Worm (Caenorhabditis elegans): Measurements from ENCODE around the gene chil-22.
"Not testable (repeated sequence)": the region's sequence is repeated elsewhere in the genome, so short reads cannot be mapped to it uniquely, and the experiment has no call there.

chil-22 gene

ce11 chrII:9474367-9475105 lies 8.5 kb upstream of the chil-22 start, which contains the start of the genes chil-25 and chil-26:
Gene chil-25 (minus strand): TSS chrII:9474467.
Gene chil-26 (plus strand): TSS chrII:9475055.
- no peak for TF ChIP-seq unc-62 (GFP tag; optimal IDR thresholded peaks at IDR 0.05)

ce11 chrII:9470027-9470426 lies 4.0 kb upstream of the chil-22 start, which contains the start of gene T19H5.6:
Gene T19H5.6 (minus strand): TSS chrII:9470221.
- no peak for TF ChIP-seq unc-62 (GFP tag; optimal IDR thresholded peaks at IDR 0.05)

- no peak for TF ChIP-seq unc-62 (GFP tag; optimal IDR thresholded peaks at IDR 0.05)
These were observed 2.4 kb upstream of the chil-22 start, which contains the start of gene chil-23 for ce11 chrII:9468414-9468813. Gene chil-23 (minus strand): TSS chrII:9468611.

- not testable (repeated sequence) for TF ChIP-seq unc-62 (GFP tag; optimal IDR thresholded peaks at IDR 0.05)
These were observed 4.1 kb downstream of the chil-22 start, which contains the start of gene chil-21 for ce11 chrII:9461881-9462280. Gene chil-21 (minus strand): TSS chrII:9461981.

- TF ChIP-seq unc-62 (GFP tag; optimal IDR thresholded peaks at IDR 0.05) = not testable (repeated sequence)
These were observed 6.5 kb downstream of the chil-22 start, which contains the start of gene R09D1.14 for ce11 chrII:9459462-9459861. Gene R09D1.14 (minus strand): TSS chrII:9459562.

- no peak for TF ChIP-seq unc-62 (GFP tag; optimal IDR thresholded peaks at IDR 0.05)
These were observed 11.7 kb downstream of the chil-22 start, which contains the start of gene chil-19 for ce11 chrII:9454304-9454703. Gene chil-19 (minus strand): TSS chrII:9454404.

- TF ChIP-seq unc-62 (GFP tag; optimal IDR thresholded peaks at IDR 0.05) = not testable (repeated sequence)
These were observed 13.8 kb downstream of the chil-22 start, which contains the start of gene R09D1.12 for ce11 chrII:9452172-9452571. Gene R09D1.12 (minus strand): TSS chrII:9452272.

ce11 chrII:9447965-9448364 lies 18.0 kb downstream of the chil-22 start, which contains the start of gene chil-18:
Gene chil-18 (plus strand): TSS chrII:9448265.
- no peak for TF ChIP-seq unc-62 (GFP tag; optimal IDR thresholded peaks at IDR 0.05)

- no peak for TF ChIP-seq unc-62 (GFP tag; optimal IDR thresholded peaks at IDR 0.05)
These were observed 20.6 kb downstream of the chil-22 start, which contains the start of gene R09D1.13 for ce11 chrII:9445368-9445767. Gene R09D1.13 (minus strand): TSS chrII:9445468.

ce11 chrII:9443522-9443921 lies 22.5 kb downstream of the chil-22 start, which contains the start of gene chil-15:
Gene chil-15 (minus strand): TSS chrII:9443622.
- no peak for TF ChIP-seq unc-62 (GFP tag; optimal IDR thresholded peaks at IDR 0.05)

- no peak for TF ChIP-seq unc-62 (GFP tag; optimal IDR thresholded peaks at IDR 0.05)
These were observed 24.2 kb downstream of the chil-22 start, which contains the start of gene chil-16 for ce11 chrII:9441838-9442237. Gene chil-16 (minus strand): TSS chrII:9441938.

ce11 chrII:9440060-9440459 lies 25.9 kb downstream of the chil-22 start, which contains the start of gene chil-17:
Gene chil-17 (minus strand): TSS chrII:9440160.
- no peak for TF ChIP-seq unc-62 (GFP tag; optimal IDR thresholded peaks at IDR 0.05)

ce11 chrII:9438853-9439252 lies 27.1 kb downstream of the chil-22 start:
- no peak for TF ChIP-seq unc-62 (GFP tag; optimal IDR thresholded peaks at IDR 0.05)

ce11 chrII:9438227-9438626 lies 27.8 kb downstream of the chil-22 start, which contains the start of gene chil-13:
Gene chil-13 (minus strand): TSS chrII:9438327.
- no peak for TF ChIP-seq unc-62 (GFP tag; optimal IDR thresholded peaks at IDR 0.05)

ce11 chrII:9436009-9436408 lies 30.0 kb downstream of the chil-22 start, which contains the start of gene kin-16:
Gene kin-16 (minus strand): TSS chrII:9436109.
- TF ChIP-seq unc-62 (GFP tag; optimal IDR thresholded peaks at IDR 0.05) = no peak

- no peak for TF ChIP-seq unc-62 (GFP tag; optimal IDR thresholded peaks at IDR 0.05)
These were observed 32.4 kb downstream of the chil-22 start, which contains the start of gene kin-15 for ce11 chrII:9433609-9434008. Gene kin-15 (minus strand): TSS chrII:9433709.
